Worm (Caenorhabditis elegans) whole organism, L3 larva: ENCODE data around the gene pgp-14.
A peak's percentile ranks its signal among the peaks of the same experiment; 100 is the strongest.

ENCODE experiments used
- egl-27 ChIP-seq: sonication (generic microtip); optimal IDR thresholded peaks from 4 replicates; lab custom pipeline; 2017; ENCODE audit warnings: missing biosample characterization, missing genetic modification reagents, missing genetic modification characterization
- nhr-12 ChIP-seq: fragments of 150-350 bp; optimal IDR thresholded peaks from 2 replicates; lab custom pipeline; 2014; ENCODE audit warnings: missing biosample characterization, missing genetic modification characterization
- nhr-25 ChIP-seq: sonication (generic microtip); optimal IDR thresholded peaks from 2 replicates; lab custom pipeline; 2017; ENCODE audit warnings: missing biosample characterization, missing genetic modification characterization
- nhr-43 ChIP-seq: sonication (generic microtip); optimal IDR thresholded peaks from 2 replicates; lab custom pipeline; 2016; ENCODE audit warnings: mild to moderate bottlenecking, missing genetic modification characterization, missing compliant biosample characterization; ENCODE audit not compliant: poor library complexity, severe bottlenecking
- pha-4 ChIP-seq: fragments of 150-350 bp; optimal IDR thresholded peaks from 2 replicates; lab custom pipeline; 2014; ENCODE audit warnings: missing biosample characterization, missing genetic modification reagents, missing genetic modification characterization

ce11 chrX:12792554-12792953 lies 43.2 kb upstream of the pgp-14 start, which contains the start of gene abf-5:
- peak; percentile 73 for TF ChIP-seq pha-4 (tag; lab: Kevin White, UChicago)
- TF ChIP-seq nhr-43 = no peak
- no peak for TF ChIP-seq egl-27 (tag; lab: Kevin White, UChicago)
- no peak for TF ChIP-seq nhr-12
- no peak for TF ChIP-seq nhr-25 (tag; lab: Kevin White, UChicago)
